Worm (Caenorhabditis elegans) whole organism, L2 larva: Measurements from ENCODE around the gene F40G9.7.

Source experiments
- C34F6.9 ChIP-seq: fragments of 150-350 bp; optimal IDR thresholded peaks from 2 replicates; lab custom pipeline; 2014; ENCODE audit warnings: missing biosample characterization, missing genetic modification characterization
- Y55F3AM.14 ChIP-seq: fragments of 200-800 bp; sonication (Bioruptor generic); optimal IDR thresholded peaks from 2 replicates; lab custom pipeline; 2018; ENCODE audit warnings: mild to moderate bottlenecking, missing genetic modification characterization, missing compliant biosample characterization
- ZK546.5 ChIP-seq: sonication (generic microtip); optimal IDR thresholded peaks from 2 replicates; lab custom pipeline; 2017; ENCODE audit warnings: missing biosample characterization, missing genetic modification characterization
- alr-1 ChIP-seq: fragments of 150-350 bp; optimal IDR thresholded peaks from 2 replicates; lab custom pipeline; 2014; ENCODE audit warnings: missing biosample characterization, missing genetic modification characterization
- crh-2 ChIP-seq: sonication (generic microtip); optimal IDR thresholded peaks from 2 replicates; lab custom pipeline; 2017; ENCODE audit warnings: missing biosample characterization, missing genetic modification characterization
- egl-27 ChIP-seq: sonication (generic microtip); optimal IDR thresholded peaks from 3 replicates; lab custom pipeline; 2017; ENCODE audit warnings: missing biosample characterization, missing genetic modification reagents, missing genetic modification characterization
- elt-3 ChIP-seq: sonication (generic microtip); optimal IDR thresholded peaks from 2 replicates; lab custom pipeline; 2017; ENCODE audit warnings: missing biosample characterization, missing genetic modification characterization
- fos-1 ChIP-seq: fragments of 150-350 bp; optimal IDR thresholded peaks from 2 replicates; lab custom pipeline; 2014; ENCODE audit warnings: missing biosample characterization, missing genetic modification characterization
- gmeb-1 ChIP-seq: fragments of 150-350 bp; optimal IDR thresholded peaks from 2 replicates; lab custom pipeline; 2014; ENCODE audit warnings: missing biosample characterization, missing genetic modification characterization
- lin-11 ChIP-seq: fragments of 150-350 bp; sonication (generic microtip); optimal IDR thresholded peaks from 2 replicates; lab custom pipeline; 2014; ENCODE audit warnings: missing biosample characterization, missing genetic modification characterization, inconsistent platforms, mixed read lengths
- lin-13 ChIP-seq: fragments of 150-350 bp; optimal IDR thresholded peaks from 2 replicates; lab custom pipeline; 2014; ENCODE audit warnings: missing biosample characterization, missing genetic modification reagents, missing genetic modification characterization
- mab-5 ChIP-seq: fragments of 150-350 bp; optimal IDR thresholded peaks from 2 replicates; lab custom pipeline; 2014; ENCODE audit warnings: missing biosample characterization, missing genetic modification characterization
- mbf-1 ChIP-seq: sonication (generic microtip); optimal IDR thresholded peaks from 2 replicates; lab custom pipeline; 2017; ENCODE audit warnings: missing biosample characterization, missing genetic modification characterization
- mdl-1 ChIP-seq, 2 experiments: fragments of 150-350 bp in 1 of 2; sonication (generic microtip) in 1 of 2; optimal IDR thresholded peaks; 2 replicates each; lab custom pipeline; 2017; ENCODE audit warnings: missing biosample characterization in 2 of 2, missing genetic modification characterization in 2 of 2
- nhr-25 ChIP-seq: fragments of 150-350 bp; sonication (generic microtip); optimal IDR thresholded peaks from 3 replicates; lab custom pipeline; 2014; ENCODE audit warnings: missing biosample characterization, missing genetic modification characterization
- skn-1 ChIP-seq: sonication (generic microtip); optimal IDR thresholded peaks from 2 replicates; lab custom pipeline; 2017; ENCODE audit warnings: missing biosample characterization, missing genetic modification characterization
- sma-9 ChIP-seq, 2 experiments: fragments of 150-350 bp in 1 of 2; sonication (generic microtip) in 1 of 2; optimal IDR thresholded peaks; 2 replicates each; lab custom pipeline; 2014 to 2016; ENCODE audit warnings: missing genetic modification characterization in 2 of 2, mild to moderate bottlenecking in 1 of 2, missing biosample characterization in 1 of 2, missing compliant biosample characterization in 1 of 2, missing genetic modification reagents in 1 of 2, moderate library complexity in 1 of 2
- snpc-4 ChIP-seq: fragments of 150-350 bp; optimal IDR thresholded peaks from 2 replicates; lab custom pipeline; 2014; ENCODE audit warnings: missing biosample characterization, missing genetic modification characterization
- unc-39 ChIP-seq: fragments of 150-350 bp; optimal IDR thresholded peaks from 2 replicates; lab custom pipeline; 2014; ENCODE audit warnings: missing biosample characterization, missing genetic modification characterization
- ztf-1 ChIP-seq: fragments of 200-800 bp; sonication (Bioruptor generic); conservative IDR thresholded peaks from 2 replicates; pipeline ENCODE4 v1.3.6; 2022; ENCODE audit warnings: missing genetic modification characterization, missing compliant biosample characterization

The F40G9.7 gene

ce11 chrIII:211387-211786 lies 45.9 kb downstream of the F40G9.7 start:
- TF ChIP-seq fos-1 (no peak), mab-5 (tag; lab: Kevin White, UChicago) (no peak), mdl-1 (tag; optimal IDR thresholded peaks at IDR 0.05; lab: Kevin White, UChicago) (no peak), ztf-1 (GFP tag; lab: Robert Waterston, UW) (no peak), skn-1 (tag; lab: Kevin White, UChicago) (no peak), nhr-25 (tag; lab: Kevin White, UChicago) (no peak), alr-1 (tag; lab: Kevin White, UChicago) (no peak), elt-3 (tag; lab: Kevin White, UChicago) (no peak), mbf-1 (tag; lab: Kevin White, UChicago) (no peak), gmeb-1 (tag; lab: Kevin White, UChicago) (no peak), lin-11 (no peak), egl-27 (no peak), snpc-4 (no peak), crh-2 (tag; lab: Kevin White, UChicago) (no peak), unc-39 (tag; lab: Kevin White, UChicago) (no peak), ZK546.5 (tag; lab: Kevin White, UChicago) (no peak), Y55F3AM.14 (no peak), C34F6.9 (tag; lab: Kevin White, UChicago) (no peak), lin-13 (GFP tag; lab: Kevin White, UChicago) (no peak), sma-9 (GFP tag; optimal IDR thresholded peaks at IDR 0.05; lab: Kevin White, UChicago) (no peak), sma-9 (tag; optimal IDR thresholded peaks at IDR 0.05; lab: Kevin White, UChicago) (no peak)
